Fruit fly (Drosophila melanogaster) whole organism, embryonic: ENCODE results near the gene Ir25a.
A peak's percentile ranks its signal among the peaks of the same experiment; 100 is the strongest.

Source experiments
- Abd-B ChIP-seq: fragments of 200-800 bp; sonication (Bioruptor generic); optimal IDR thresholded peaks from 2 replicates; lab custom pipeline; 2018; ENCODE audit warnings: missing biosample characterization, mild to moderate bottlenecking, missing genetic modification characterization, moderate library complexity
- Adf1 ChIP-seq: fragments of 200-800 bp; sonication (Bioruptor generic); IDR thresholded peaks from 2 replicates; pipeline ENCODE4 v1.3.6; 2022; ENCODE audit warnings: missing biosample characterization, missing genetic modification characterization
- C15 ChIP-seq: fragments of 200-800 bp; sonication (Bioruptor generic); IDR thresholded peaks from 3 replicates; pipeline ENCODE4 v1.3.6; 2022; ENCODE audit warnings: missing biosample characterization, missing genetic modification characterization
- CG11504 ChIP-seq: fragments of 200-800 bp; sonication (Bioruptor generic); optimal IDR thresholded peaks from 3 replicates; lab custom pipeline; 2019; ENCODE audit warnings: missing biosample characterization, mild to moderate bottlenecking, missing genetic modification characterization, moderate library complexity
- CG12219 ChIP-seq: fragments of 200-800 bp; sonication (Bioruptor generic); optimal IDR thresholded peaks from 3 replicates; lab custom pipeline; 2018; ENCODE audit warnings: missing biosample characterization, mild to moderate bottlenecking, missing genetic modification characterization
- CG12769 ChIP-seq: fragments of 200-800 bp; sonication (Bioruptor generic); optimal IDR thresholded peaks from 2 replicates; lab custom pipeline; 2019; ENCODE audit warnings: missing biosample characterization, mild to moderate bottlenecking, missing genetic modification characterization, moderate library complexity
- CG13894 ChIP-seq: fragments of 200-800 bp; sonication (Bioruptor generic); optimal IDR thresholded peaks from 3 replicates; lab custom pipeline; 2018; ENCODE audit warnings: missing biosample characterization, mild to moderate bottlenecking, missing genetic modification characterization, moderate library complexity
- CG14050 ChIP-seq: fragments of 200-800 bp; sonication (Bioruptor generic); IDR thresholded peaks from 3 replicates; pipeline ENCODE4 v1.3.6; 2022; ENCODE audit warnings: missing biosample characterization, missing genetic modification characterization
- CG1602 ChIP-seq: fragments of 200-800 bp; sonication (Bioruptor generic); optimal IDR thresholded peaks from 3 replicates; lab custom pipeline; 2016; ENCODE audit warnings: missing biosample characterization, missing genetic modification characterization
- CG2120 ChIP-seq: fragments of 200-800 bp; sonication (Bioruptor generic); optimal IDR thresholded peaks from 3 replicates; lab custom pipeline; 2016; ENCODE audit warnings: missing biosample characterization, missing genetic modification characterization
- CG2202 ChIP-seq: fragments of 200-800 bp; sonication (Bioruptor generic); optimal IDR thresholded peaks from 2 replicates; lab custom pipeline; 2018; ENCODE audit warnings: missing biosample characterization, mild to moderate bottlenecking, missing genetic modification characterization
- CG2875 ChIP-seq: fragments of 200-800 bp; sonication (Bioruptor generic); optimal IDR thresholded peaks from 2 replicates; lab custom pipeline; 2017; ENCODE audit warnings: missing biosample characterization, mild to moderate bottlenecking, missing genetic modification characterization, missing genetic modification reagents
- CG4820 ChIP-seq: fragments of 200-800 bp; sonication (Bioruptor generic); optimal IDR thresholded peaks from 3 replicates; lab custom pipeline; 2016; ENCODE audit warnings: missing biosample characterization, missing genetic modification characterization
- CG6765 ChIP-seq: fragments of 200-800 bp; sonication (Bioruptor generic); optimal IDR thresholded peaks from 3 replicates; lab custom pipeline; 2017; ENCODE audit warnings: missing biosample characterization, mild to moderate bottlenecking, missing genetic modification characterization
- CG6854 ChIP-seq: fragments of 200-800 bp; sonication (Bioruptor generic); optimal IDR thresholded peaks from 3 replicates; lab custom pipeline; 2017; ENCODE audit warnings: missing biosample characterization, mild to moderate bottlenecking, missing genetic modification characterization
- CG7271 ChIP-seq: fragments of 200-800 bp; sonication (Bioruptor generic); optimal IDR thresholded peaks from 2 replicates; lab custom pipeline; 2018; ENCODE audit warnings: missing biosample characterization, mild to moderate bottlenecking, missing genetic modification characterization, moderate library complexity
- CG8388 ChIP-seq: fragments of 200-800 bp; sonication (Bioruptor generic); optimal IDR thresholded peaks from 2 replicates; lab custom pipeline; 2019; ENCODE audit warnings: missing biosample characterization, mild to moderate bottlenecking, missing genetic modification characterization, moderate library complexity
- CHES-1-like ChIP-seq: fragments of 200-800 bp; sonication (Bioruptor generic); optimal IDR thresholded peaks from 2 replicates; lab custom pipeline; 2016; ENCODE audit warnings: missing biosample characterization, missing genetic modification characterization
- Dll ChIP-seq: fragments of 200-800 bp; sonication (Bioruptor generic); IDR thresholded peaks from 4 replicates; pipeline ENCODE4 v1.3.6; 2022; ENCODE audit warnings: missing biosample characterization, missing genetic modification characterization; ENCODE audit not compliant: partially characterized antibody
- Fer1 ChIP-seq: fragments of 200-800 bp; sonication (Bioruptor generic); optimal IDR thresholded peaks from 2 replicates; lab custom pipeline; 2017; ENCODE audit warnings: missing biosample characterization, mild to moderate bottlenecking, missing genetic modification characterization
- Lhr ChIP-seq: fragments of 200-800 bp; sonication (Bioruptor generic); optimal IDR thresholded peaks from 3 replicates; lab custom pipeline; 2017; ENCODE audit warnings: mild to moderate bottlenecking, missing biosample characterization, missing genetic modification reagents, missing genetic modification characterization
- NC2β ChIP-seq: fragments of 200-800 bp; sonication (Bioruptor generic); optimal IDR thresholded peaks from 2 replicates; lab custom pipeline; 2016; ENCODE audit warnings: missing biosample characterization, missing genetic modification characterization
- Neu2 ChIP-seq: fragments of 200-800 bp; sonication (Bioruptor generic); optimal IDR thresholded peaks from 3 replicates; lab custom pipeline; 2016; ENCODE audit warnings: missing biosample characterization, missing genetic modification characterization, borderline replicate concordance
- Nf-YC ChIP-seq: fragments of 200-800 bp; optimal IDR thresholded peaks from 3 replicates; lab custom pipeline; 2019; ENCODE audit warnings: missing biosample characterization, mild to moderate bottlenecking, missing genetic modification characterization, moderate library complexity
- NfI ChIP-seq: fragments of 200-800 bp; sonication (Bioruptor generic); optimal IDR thresholded peaks from 3 replicates; lab custom pipeline; 2018; ENCODE audit warnings: missing biosample characterization, mild to moderate bottlenecking, missing genetic modification characterization, moderate library complexity
- PHDP ChIP-seq: fragments of 200-800 bp; sonication (Bioruptor generic); optimal IDR thresholded peaks from 3 replicates; lab custom pipeline; 2018; ENCODE audit warnings: missing biosample characterization, mild to moderate bottlenecking, missing genetic modification characterization, moderate library complexity
- Six4 ChIP-seq: fragments of 200-800 bp; sonication (Bioruptor generic); optimal IDR thresholded peaks from 2 replicates; lab custom pipeline; 2016; ENCODE audit warnings: missing biosample characterization, missing genetic modification characterization
- al ChIP-seq: fragments of 200-800 bp; sonication (Bioruptor generic); IDR thresholded peaks from 2 replicates; pipeline ENCODE4 v1.3.6; 2022; ENCODE audit warnings: missing biosample characterization, missing genetic modification characterization
- bab2 ChIP-seq: fragments of 200-800 bp; sonication (Bioruptor generic); optimal IDR thresholded peaks from 2 replicates; lab custom pipeline; 2016; ENCODE audit warnings: missing biosample characterization, missing genetic modification characterization
- bcd ChIP-seq: fragments of 200-800 bp; sonication (Bioruptor generic); optimal IDR thresholded peaks from 2 replicates; lab custom pipeline; 2017; ENCODE audit warnings: missing biosample characterization, mild to moderate bottlenecking, missing genetic modification characterization
- bsh ChIP-seq, 2 experiments: fragments of 200-800 bp; sonication (Bioruptor generic); optimal IDR thresholded peaks; 2 replicates each; lab custom pipeline; 2017 to 2018; ENCODE audit warnings: mild to moderate bottlenecking in 2 of 2, missing biosample characterization in 2 of 2, missing genetic modification characterization in 2 of 2, moderate library complexity in 1 of 2
- ci ChIP-seq: fragments of 200-800 bp; sonication (Bioruptor generic); IDR thresholded peaks from 3 replicates; pipeline ENCODE4 v1.3.6; 2022; ENCODE audit warnings: missing biosample characterization, missing genetic modification characterization
- da ChIP-seq: fragments of 200-800 bp; sonication (Bioruptor generic); optimal IDR thresholded peaks from 2 replicates; lab custom pipeline; 2016; ENCODE audit warnings: missing biosample characterization, missing genetic modification characterization
- ems ChIP-seq: fragments of 200-800 bp; sonication (Bioruptor generic); optimal IDR thresholded peaks from 3 replicates; lab custom pipeline; 2016; ENCODE audit warnings: missing biosample characterization, missing genetic modification characterization
- gem ChIP-seq: fragments of 200-800 bp; sonication (Bioruptor generic); optimal IDR thresholded peaks from 2 replicates; lab custom pipeline; 2019; ENCODE audit warnings: missing biosample characterization, mild to moderate bottlenecking, missing genetic modification characterization, moderate library complexity
- ham ChIP-seq: fragments of 200-800 bp; sonication (Bioruptor generic); IDR thresholded peaks from 2 replicates; pipeline ENCODE4 v1.3.6; 2022; ENCODE audit warnings: missing biosample characterization, missing genetic modification characterization
- jumu ChIP-seq: fragments of 200-800 bp; sonication (Bioruptor generic); optimal IDR thresholded peaks from 3 replicates; lab custom pipeline; 2016; ENCODE audit warnings: missing biosample characterization, missing genetic modification characterization
- nerfin-2 ChIP-seq: fragments of 200-800 bp; sonication (Bioruptor generic); IDR thresholded peaks from 2 replicates; pipeline ENCODE4 v1.3.6; 2022; ENCODE audit warnings: missing biosample characterization, missing genetic modification characterization; ENCODE audit not compliant: partially characterized antibody
- org-1 ChIP-seq: fragments of 200-800 bp; sonication (Bioruptor generic); optimal IDR thresholded peaks from 2 replicates; lab custom pipeline; 2017; ENCODE audit warnings: missing biosample characterization, missing genetic modification characterization
- otp ChIP-seq: fragments of 200-800 bp; sonication (Bioruptor generic); IDR thresholded peaks from 3 replicates; pipeline ENCODE4, ENCODE4 v1.3.6; 2022; ENCODE audit warnings: missing biosample characterization, missing genetic modification characterization
- pan ChIP-seq, 4 experiments: fragments of >200 bp in 3 of 4; fragments of 200-800 bp in 1 of 4; sonication (Bioruptor generic) in 1 of 4; optimal IDR thresholded peaks in 3 of 4; IDR thresholded peaks in 1 of 4; 2 replicates each; pipeline versions ENCODE4 v1.3.6 to Lab custom; 2017 to 2022; ENCODE audit warnings: missing biosample characterization in 2 of 4, missing genetic modification characterization in 2 of 4, mixed read lengths in 1 of 4
- peb ChIP-seq: fragments of 200-800 bp; sonication (Bioruptor generic); IDR thresholded peaks from 2 replicates; pipeline ENCODE4 v1.3.6; 2022; ENCODE audit warnings: missing biosample characterization, missing genetic modification characterization
- pnt ChIP-seq: fragments of 200-800 bp; sonication (Bioruptor generic); optimal IDR thresholded peaks from 3 replicates; lab custom pipeline; 2016; ENCODE audit warnings: missing biosample characterization, missing genetic modification characterization
- ranshi ChIP-seq: fragments of 200-800 bp; sonication (Bioruptor generic); IDR thresholded peaks from 2 replicates; pipeline ENCODE4 v1.3.6; 2022; ENCODE audit warnings: missing biosample characterization, missing genetic modification characterization
- scrt ChIP-seq: fragments of 200-800 bp; sonication (Bioruptor generic); optimal IDR thresholded peaks from 2 replicates; lab custom pipeline; 2018; ENCODE audit warnings: missing biosample characterization, mild to moderate bottlenecking, missing genetic modification characterization, moderate library complexity
- sd ChIP-seq: fragments of 200-800 bp; sonication (Bioruptor generic); optimal IDR thresholded peaks from 3 replicates; lab custom pipeline; 2018; ENCODE audit warnings: missing biosample characterization, mild to moderate bottlenecking, missing genetic modification characterization, moderate library complexity
- sisA ChIP-seq: fragments of 200-800 bp; sonication (Bioruptor generic); IDR thresholded peaks from 2 replicates; pipeline ENCODE4 v1.3.6; 2022; ENCODE audit warnings: missing biosample characterization, missing genetic modification characterization
- stc ChIP-seq: fragments of 200-800 bp; sonication (Bioruptor generic); IDR thresholded peaks from 2 replicates; pipeline ENCODE4 v1.3.6; 2022; ENCODE audit warnings: missing biosample characterization, missing genetic modification characterization
- tio ChIP-seq: fragments of 200-800 bp; sonication (Bioruptor generic); optimal IDR thresholded peaks from 2 replicates; lab custom pipeline; 2017; ENCODE audit warnings: missing biosample characterization, missing genetic modification characterization, inconsistent platforms
- ttk ChIP-seq: fragments of 200-800 bp; sonication (Bioruptor generic); IDR thresholded peaks from 2 replicates; pipeline ENCODE4 v2.1.2; 2022; ENCODE audit warnings: missing biosample characterization, missing genetic modification characterization

Gene Ir25a

DNA sequence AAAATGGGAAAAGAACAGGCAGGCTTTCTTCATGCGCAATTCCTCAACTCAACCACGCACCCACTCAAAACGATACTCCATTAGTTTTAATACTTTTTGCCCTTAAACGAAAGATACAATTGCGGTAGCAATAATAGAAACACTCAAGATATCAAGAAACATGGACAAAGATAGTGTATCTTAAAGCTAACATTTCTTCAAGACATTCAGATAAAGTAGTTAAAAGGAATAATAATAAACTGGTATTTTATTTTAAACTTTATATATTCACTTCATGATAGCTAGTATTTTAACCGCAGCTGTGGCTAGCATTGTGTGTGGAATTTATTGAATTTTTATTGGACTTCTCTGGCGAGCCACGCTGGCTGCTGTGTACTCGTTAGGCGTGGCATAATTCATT lies 21.0 kb upstream of the Ir25a start (continued):
- TF ChIP-seq bab2: no peak
- no peak for TF ChIP-seq Lhr (GFP tag; lab: Kevin White, UChicago)
- TF ChIP-seq sisA (GFP tag; lab: Robert Waterston, UW): peak; percentile 43; the same call in 1 of the 2 replicates
- TF ChIP-seq ci: peak; percentile 78
- TF ChIP-seq org-1: peak; percentile 37
- TF ChIP-seq CG6765 (GFP tag; lab: Kevin White, UChicago): peak; percentile 27
- no peak for TF ChIP-seq pan (optimal IDR thresholded peaks at IDR 0.05; lab: Kevin White, UChicago)
- peak in 1 of 2 experiments; percentile 77 for TF ChIP-seq pan (GFP tag; optimal IDR thresholded peaks at IDR 0.05 in 1 of 2, IDR thresholded peaks at IDR 0.05 in 1 of 2)
- TF ChIP-seq CG6854 (GFP tag; lab: Kevin White, UChicago): peak; percentile 23
- TF ChIP-seq CG8388 (GFP tag; lab: Kevin White, UChicago): peak; percentile 47
- TF ChIP-seq Nf-YC (tag; lab: Kevin White, UChicago): no peak
- TF ChIP-seq CG2202 (tag; lab: Kevin White, UChicago): peak; percentile 44
- TF ChIP-seq CG4820 (GFP tag; lab: Kevin White, UChicago): peak; percentile 6
- no peak for TF ChIP-seq peb
- TF ChIP-seq NfI (GFP tag; lab: Kevin White, UChicago): peak; percentile 28
- peak; percentile 31; the same call in 1 of the 2 replicates for TF ChIP-seq ttk (GFP tag; lab: Robert Waterston, UW)
- TF ChIP-seq tio (GFP tag; lab: Kevin White, UChicago): peak; percentile 63
- no peak for TF ChIP-seq ems
- no peak for TF ChIP-seq nerfin-2
- no peak for TF ChIP-seq CHES-1-like (GFP tag; lab: Kevin White, UChicago)
- no peak for TF ChIP-seq da (GFP tag; lab: Kevin White, UChicago)
- no peak for TF ChIP-seq ranshi
- TF ChIP-seq gem: peak; percentile 87
- peak; percentile 45 for TF ChIP-seq Six4
- TF ChIP-seq PHDP: peak; percentile 83
- TF ChIP-seq CG2120 (GFP tag; lab: Kevin White, UChicago): peak; percentile 66
- TF ChIP-seq Neu2 (GFP tag; lab: Kevin White, UChicago): no peak
- TF ChIP-seq Dll (GFP tag; lab: Robert Waterston, UW): no peak
- peak; percentile 65; the same call in 2 of the 3 replicates for TF ChIP-seq otp (GFP tag; lab: Robert Waterston, UW)
- TF ChIP-seq C15 (GFP tag; lab: Robert Waterston, UW): no peak
- no peak for TF ChIP-seq jumu (GFP tag; lab: Kevin White, UChicago)
- TF ChIP-seq CG1602 (GFP tag; lab: Kevin White, UChicago): peak; percentile 49
- TF ChIP-seq CG2875 (GFP tag; lab: Kevin White, UChicago): peak; percentile 32
- no peak for TF ChIP-seq ham (GFP tag; lab: Robert Waterston, UW)
- no peak for TF ChIP-seq NC2β (GFP tag; lab: Kevin White, UChicago)
- TF ChIP-seq sd (tag; lab: Kevin White, UChicago): peak; percentile 48
- peak in 1 of 2 experiments; percentile 61 for TF ChIP-seq bsh (GFP tag; optimal IDR thresholded peaks at IDR 0.05; lab: Kevin White, UChicago)
- TF ChIP-seq CG7271 (tag; lab: Kevin White, UChicago): no peak
- peak; percentile 62 for TF ChIP-seq scrt (GFP tag; lab: Kevin White, UChicago)
- peak; percentile 44 for TF ChIP-seq bcd (GFP tag; lab: Kevin White, UChicago)
- peak; percentile 43; the same call in 1 of the 3 replicates for TF ChIP-seq CG14050 (GFP tag; lab: Robert Waterston, UW)
- TF ChIP-seq al: no peak
- TF ChIP-seq CG11504 (tag; lab: Kevin White, UChicago): peak; percentile 73
- TF ChIP-seq Fer1 (GFP tag; lab: Kevin White, UChicago): peak; percentile 76
- TF ChIP-seq CG12769 (tag; lab: Kevin White, UChicago): peak; percentile 53
- TF ChIP-seq CG12219 (GFP tag; lab: Kevin White, UChicago): peak; percentile 58
- peak; percentile 35 for TF ChIP-seq CG13894
- TF ChIP-seq stc (GFP tag; lab: Robert Waterston, UW): peak; percentile 52; the same call in 1 of the 2 replicates
- no peak for TF ChIP-seq Adf1
- peak; percentile 33 for TF ChIP-seq Abd-B (GFP tag; lab: Kevin White, UChicago)
- peak; percentile 31 for TF ChIP-seq pnt (GFP tag; lab: Kevin White, UChicago)
